Worm (Caenorhabditis elegans): ENCODE results near the gene ccnk-1.

- TF ChIP-seq F57A8.1 (GFP tag; optimal IDR thresholded peaks at IDR 0.05) (no peak), him-1 (tag; optimal IDR thresholded peaks at IDR 0.05) (no peak)
Observed at ce11 chrV:14595984-14596383, 16.4 kb upstream of the ccnk-1 start.

Data from whole organism, young adult.